Fruit fly (Drosophila melanogaster): Measurements from ENCODE around the gene CG31975.

CG31975 gene

dm6 chr2L:128296-128715 is 12.5 kb downstream of the CG31975 start (continued):
- TF ChIP-seq bab2 (GFP tag; optimal IDR thresholded peaks at IDR 0.05) (no peak), CG11247 (GFP tag; IDR thresholded peaks at IDR 0.05) (no peak), CG12071 (GFP tag; optimal IDR thresholded peaks at IDR 0.05) (peak; percentile 30), Atf6 (GFP tag; IDR thresholded peaks at IDR 0.05) (no peak), stwl (tag; optimal IDR thresholded peaks at IDR 0.05) (no peak), Neu2 (GFP tag; optimal IDR thresholded peaks at IDR 0.05; ENCODE audit: borderline replicate concordance) (no peak), CG11695 (GFP tag; IDR thresholded peaks at IDR 0.05) (peak; percentile 45; the same call in 1 of the 3 replicates), vvl (GFP tag; IDR thresholded peaks at IDR 0.05) (no peak), Doc3 (GFP tag; IDR thresholded peaks at IDR 0.05; ENCODE audit: partially characterized antibody) (no peak), CG17186 (GFP tag; optimal IDR thresholded peaks at IDR 0.05) (no peak), Pdp1 (GFP tag; optimal IDR thresholded peaks at IDR 0.05) (peak in 1 of 2 experiments; percentile 15), lab (GFP tag; optimal IDR thresholded peaks at IDR 0.05) (peak; percentile 51), Atf3 (GFP tag; optimal IDR thresholded peaks at IDR 0.05) (no peak), Six4 (GFP tag; optimal IDR thresholded peaks at IDR 0.05) (no peak), chn (GFP tag; optimal IDR thresholded peaks at IDR 0.05) (no peak), jigr1 (GFP tag; IDR thresholded peaks at IDR 0.05) (no peak), Meics (GFP tag; optimal IDR thresholded peaks at IDR 0.05) (no peak), CG7745 (tag; optimal IDR thresholded peaks at IDR 0.05) (no peak), org-1 (GFP tag; optimal IDR thresholded peaks at IDR 0.05) (no peak)

DNA sequence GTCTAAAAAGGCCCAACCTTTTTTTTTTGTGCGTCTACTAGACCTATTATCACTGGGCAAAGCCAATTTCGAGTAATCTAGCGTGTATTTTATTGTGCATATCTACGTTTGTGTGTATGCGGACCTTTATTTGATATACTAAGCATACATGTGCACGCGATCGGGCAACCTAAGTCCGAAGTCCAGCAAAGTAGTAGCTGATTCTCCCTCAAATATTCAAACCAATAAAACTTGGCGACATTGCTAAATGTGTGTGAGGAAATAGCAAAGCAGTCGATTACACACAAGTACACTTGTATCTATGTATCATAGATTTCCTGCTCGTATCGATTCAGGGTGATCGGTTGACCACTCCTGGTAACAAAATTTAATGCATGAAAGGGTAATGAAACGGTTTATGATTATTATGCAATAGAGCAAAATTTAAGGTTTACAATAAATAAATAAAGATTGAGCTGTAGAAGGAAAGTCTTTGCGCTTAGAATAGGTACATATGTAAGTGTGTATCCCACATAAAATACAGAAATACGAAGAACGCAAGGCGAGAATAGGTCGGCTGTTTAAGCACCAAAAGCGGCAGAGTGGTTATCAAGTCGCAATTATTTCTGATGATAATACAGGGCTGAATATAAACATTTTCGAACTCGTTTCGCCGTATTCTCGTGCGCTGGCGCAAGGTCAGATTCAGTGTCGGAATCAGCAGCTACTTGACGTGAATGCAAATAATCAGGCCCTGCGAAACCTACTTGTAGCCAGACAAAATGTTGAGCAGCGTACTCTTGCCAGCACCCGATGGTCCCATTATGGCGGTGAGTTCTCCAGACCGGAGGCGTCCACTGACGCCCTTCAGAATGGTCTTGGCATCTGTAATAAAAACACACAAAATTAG is 15.2 kb downstream of the CG31975 start:
- TF ChIP-seq CG12769 (tag; optimal IDR thresholded peaks at IDR 0.05): peak; percentile 59
- TF ChIP-seq exex (tag; optimal IDR thresholded peaks at IDR 0.05): peak; percentile 90
- TF ChIP-seq Bteb2 (GFP tag; optimal IDR thresholded peaks at IDR 0.05): no peak
- no peak for TF ChIP-seq pb (GFP tag; optimal IDR thresholded peaks at IDR 0.05)
- no peak for TF ChIP-seq CG13775 (GFP tag; optimal IDR thresholded peaks at IDR 0.05)
- no peak for TF ChIP-seq NFAT (GFP tag; IDR thresholded peaks at IDR 0.05)
- no peak for TF ChIP-seq Kr (GFP tag; optimal IDR thresholded peaks at IDR 0.05)
- TF ChIP-seq CTCF (GFP tag; optimal IDR thresholded peaks at IDR 0.05): peak; percentile 12
- TF ChIP-seq CG33213 (GFP tag; optimal IDR thresholded peaks at IDR 0.05): no peak
- no peak for TF ChIP-seq CG15601 (tag; optimal IDR thresholded peaks at IDR 0.05)
- no peak for TF ChIP-seq CG32767 (GFP tag; IDR thresholded peaks at IDR 0.05)
- no peak for TF ChIP-seq CG7786 (GFP tag; optimal IDR thresholded peaks at IDR 0.05)
- no peak for TF ChIP-seq HLH54F (GFP tag; optimal IDR thresholded peaks at IDR 0.05)
- no peak for TF ChIP-seq CG8089 (GFP tag; optimal IDR thresholded peaks at IDR 0.05)
- no peak for TF ChIP-seq pfk (GFP tag; optimal IDR thresholded peaks at IDR 0.05)
- peak in 1 of 2 experiments; percentile 81 for TF ChIP-seq eve (GFP tag; optimal IDR thresholded peaks at IDR 0.05)
- no peak for TF ChIP-seq Lhr (GFP tag; optimal IDR thresholded peaks at IDR 0.05)
- no peak for TF ChIP-seq repo (GFP tag; optimal IDR thresholded peaks at IDR 0.05)
- TF ChIP-seq sug (tag; optimal IDR thresholded peaks at IDR 0.05): peak; percentile 71
- TF ChIP-seq CG3847 (GFP tag; IDR thresholded peaks at IDR 0.05): no peak
- no peak for TF ChIP-seq CG7963 (GFP tag; IDR thresholded peaks at IDR 0.05; ENCODE audit: partially characterized antibody)
- no peak for TF ChIP-seq al (GFP tag; IDR thresholded peaks at IDR 0.05)
- TF ChIP-seq phol (tag; optimal IDR thresholded peaks at IDR 0.05): no peak
- no peak for TF ChIP-seq Fer1 (GFP tag; optimal IDR thresholded peaks at IDR 0.05)
- TF ChIP-seq zen2 (GFP tag; IDR thresholded peaks at IDR 0.05; ENCODE audit: partially characterized antibody): no peak
- TF ChIP-seq Dref (GFP tag; IDR thresholded peaks at IDR 0.05): no peak
- TF ChIP-seq CG7987 (GFP tag; optimal IDR thresholded peaks at IDR 0.05): peak; percentile 10
- no peak for TF ChIP-seq CG11247 (GFP tag; IDR thresholded peaks at IDR 0.05)
- no peak for TF ChIP-seq CG10274 (GFP tag; optimal IDR thresholded peaks at IDR 0.05)
- no peak for TF ChIP-seq wek (GFP tag; optimal IDR thresholded peaks at IDR 0.05)
- no peak for TF ChIP-seq CG2120 (GFP tag; optimal IDR thresholded peaks at IDR 0.05)
- no peak for TF ChIP-seq Doc2 (GFP tag; IDR thresholded peaks at IDR 0.05)
